Worm (Caenorhabditis elegans) whole organism, dauer: Measurements from ENCODE around the gene W10C4.1.

Source experiments
- unc-62 ChIP-seq: sonication (generic microtip); optimal IDR thresholded peaks from 2 replicates; lab custom pipeline; 2017; ENCODE audit warnings: missing biosample characterization, missing genetic modification reagents, missing genetic modification characterization

W10C4.1 gene

ce11 chrIII:189280-189679, 17.6 kb downstream of the W10C4.1 start:
- no peak for TF ChIP-seq unc-62 (GFP tag; lab: Kevin White, UChicago)

- TF ChIP-seq unc-62 (GFP tag; lab: Kevin White, UChicago): no peak
Measured at ce11 chrIII:188426-188888, 18.5 kb downstream of the W10C4.1 start, which contains the start of gene ubc-20. Gene ubc-20 (plus strand): TSS chrIII:188838.

ce11 chrIII:187829-188228, 19.1 kb downstream of the W10C4.1 start, which contains the start of gene mxl-2:
Gene mxl-2 (minus strand): TSS chrIII:188131.
- no peak for TF ChIP-seq unc-62 (GFP tag; lab: Kevin White, UChicago)

ce11 chrIII:184335-184734, 22.6 kb downstream of the W10C4.1 start:
- TF ChIP-seq unc-62 (GFP tag; lab: Kevin White, UChicago): no peak

- TF ChIP-seq unc-62 (GFP tag; lab: Kevin White, UChicago): no peak
Measured at ce11 chrIII:183072-183471, 23.9 kb downstream of the W10C4.1 start.

ce11 chrIII:182080-182479, 24.8 kb downstream of the W10C4.1 start, which contains the start of gene F40G9.15:
Gene F40G9.15 (plus strand): TSS chrIII:182380.
- no peak for TF ChIP-seq unc-62 (GFP tag; lab: Kevin White, UChicago)

ce11 chrIII:180963-181362, 26.0 kb downstream of the W10C4.1 start, which contains the start of gene F40G9.5:
Gene F40G9.5 (plus strand): TSS chrIII:181263.
- TF ChIP-seq unc-62 (GFP tag; lab: Kevin White, UChicago): no peak

ce11 chrIII:179123-179592, 27.8 kb downstream of the W10C4.1 start, which contains the start of gene F40G9.6:
Gene F40G9.6 (plus strand): TSS chrIII:179542.
- no peak for TF ChIP-seq unc-62 (GFP tag; lab: Kevin White, UChicago)

- no peak for TF ChIP-seq unc-62 (GFP tag; lab: Kevin White, UChicago)
Measured at ce11 chrIII:178126-178525, 28.8 kb downstream of the W10C4.1 start.

ce11 chrIII:177715-178114, 29.2 kb downstream of the W10C4.1 start, which contains the start of gene F40G9.14:
Gene F40G9.14 (minus strand): TSS chrIII:177815.
- TF ChIP-seq unc-62 (GFP tag; lab: Kevin White, UChicago): no peak

- no peak for TF ChIP-seq unc-62 (GFP tag; lab: Kevin White, UChicago)
Measured at ce11 chrIII:175733-176132, 31.2 kb downstream of the W10C4.1 start, which contains the start of gene clec-148. Gene clec-148 (minus strand): TSS chrIII:175833.

- no peak for TF ChIP-seq unc-62 (GFP tag; lab: Kevin White, UChicago)
Measured at ce11 chrIII:173501-173900, 33.4 kb downstream of the W10C4.1 start, which contains the start of gene F40G9.19. Gene F40G9.19 (plus strand): TSS chrIII:173801.

- TF ChIP-seq unc-62 (GFP tag; lab: Kevin White, UChicago): no peak
Measured at ce11 chrIII:171617-172016, 35.3 kb downstream of the W10C4.1 start, which contains the start of the genes F40G9.9 and F40G9.12. Gene F40G9.9 (minus strand): TSS chrIII:171717. Gene F40G9.12 (plus strand): TSS chrIII:171847.

- TF ChIP-seq unc-62 (GFP tag; lab: Kevin White, UChicago): no peak
Measured at ce11 chrIII:169478-169877, 37.4 kb downstream of the W10C4.1 start, which contains the start of gene F40G9.18. Gene F40G9.18 (minus strand): TSS chrIII:169578.

- TF ChIP-seq unc-62 (GFP tag; lab: Kevin White, UChicago): no peak
Measured at ce11 chrIII:165390-165789, 41.5 kb downstream of the W10C4.1 start, which contains the start of gene F40G9.7. Gene F40G9.7 (plus strand): TSS chrIII:165690.

- TF ChIP-seq unc-62 (GFP tag; lab: Kevin White, UChicago): no peak
Measured at ce11 chrIII:164775-165174, 42.1 kb downstream of the W10C4.1 start, which contains the start of gene F40G9.8. Gene F40G9.8 (minus strand): TSS chrIII:164875.

ce11 chrIII:159665-160064, 47.3 kb downstream of the W10C4.1 start:
- TF ChIP-seq unc-62 (GFP tag; lab: Kevin White, UChicago): no peak
